Fruit fly (Drosophila melanogaster): ENCODE measurements around the gene Sirt1.
A peak's percentile ranks its signal among the peaks of the same experiment; 100 is the strongest.

Gene Sirt1

DNA sequence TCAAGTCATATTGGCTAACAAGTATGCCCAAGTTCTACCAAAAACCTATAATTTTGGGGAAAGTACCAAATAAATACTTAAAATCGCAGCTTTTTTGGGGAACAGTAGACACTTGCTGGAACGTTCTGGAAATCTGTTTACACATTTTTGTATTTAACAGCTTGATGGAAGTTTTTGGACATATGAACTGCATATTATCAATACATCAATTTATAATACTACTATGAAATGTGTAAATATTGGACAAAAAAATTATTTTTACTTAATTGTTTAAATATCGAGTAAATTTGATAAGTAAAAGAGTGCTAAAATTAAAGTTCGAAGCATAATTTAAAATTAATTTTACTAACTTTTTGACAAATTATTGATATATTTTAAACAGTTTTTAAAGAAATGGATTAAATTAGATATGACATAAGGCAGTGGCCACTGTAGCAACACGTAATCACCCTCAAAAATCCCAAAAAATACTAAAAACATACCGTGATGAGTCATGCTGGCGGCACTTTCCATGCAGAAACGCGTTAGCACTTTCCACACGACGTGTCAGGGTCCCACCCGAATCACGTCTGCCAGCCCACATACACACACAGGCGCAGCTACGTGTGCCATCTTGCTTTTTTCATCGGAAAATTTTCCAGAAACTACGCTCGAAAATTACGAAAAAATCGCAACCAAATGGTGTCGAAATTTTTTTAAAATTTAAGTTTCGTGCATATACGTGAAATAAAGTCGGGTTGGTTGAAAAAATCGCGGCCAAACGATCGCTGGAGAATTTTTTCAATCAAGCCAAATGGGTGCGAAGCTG, at the start of gene Sirt1:
TSS of gene Sirt1 (plus strand) at position 571 of the 808 bp plus-strand sequence.
- peak; percentile 89 for TF ChIP-seq noc (tag; optimal IDR thresholded peaks at IDR 0.05)

DNA sequence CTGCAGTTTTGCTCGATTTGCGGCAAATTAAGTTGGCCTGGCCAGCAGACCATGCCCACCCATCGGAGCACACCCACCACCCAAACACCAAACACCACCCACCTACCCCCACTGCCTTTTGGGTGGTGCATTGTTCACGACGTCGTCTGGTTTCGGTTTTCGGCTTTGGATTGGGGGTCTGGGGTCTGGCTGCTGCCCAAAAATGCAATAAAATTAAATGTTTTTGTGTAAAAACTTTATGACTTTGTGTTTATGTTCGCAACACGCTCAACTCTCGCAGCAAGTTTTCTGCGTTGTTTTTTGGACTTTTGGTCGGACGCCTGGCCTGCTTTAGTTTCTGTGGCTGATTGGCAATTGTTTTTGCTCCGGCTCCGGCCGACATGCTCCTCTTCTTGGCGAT, 48.6 kb upstream of the Sirt1 start:
- TF ChIP-seq noc (tag; optimal IDR thresholded peaks at IDR 0.05): no peak

DNA sequence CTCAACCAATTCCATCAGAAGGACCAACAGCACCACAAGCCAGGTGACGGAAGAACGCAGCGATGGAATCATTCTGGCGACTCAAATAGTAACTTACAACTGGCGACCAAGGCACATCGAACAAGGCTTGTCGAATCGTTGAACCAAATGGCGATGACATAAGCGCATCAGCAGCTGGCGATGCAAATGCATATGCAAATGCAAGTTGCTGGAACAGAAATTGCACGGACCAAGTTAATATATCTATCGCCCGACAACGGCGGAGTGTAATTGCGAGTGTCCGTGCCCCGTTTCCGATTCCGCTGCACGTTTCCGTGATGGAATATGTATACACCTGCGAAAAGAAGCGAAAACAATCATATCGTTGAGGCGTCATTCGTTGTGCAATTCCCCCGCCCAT, 46.3 kb upstream of the Sirt1 start, which contains the start of the genes CG44198 and CG43050:
TSS of gene CG44198 (minus strand) at position 101 of the 400 bp plus-strand sequence.
TSS of gene CG43050 (plus strand) at position 261 of the 400 bp plus-strand sequence.
- TF ChIP-seq noc (tag; optimal IDR thresholded peaks at IDR 0.05): no peak

DNA sequence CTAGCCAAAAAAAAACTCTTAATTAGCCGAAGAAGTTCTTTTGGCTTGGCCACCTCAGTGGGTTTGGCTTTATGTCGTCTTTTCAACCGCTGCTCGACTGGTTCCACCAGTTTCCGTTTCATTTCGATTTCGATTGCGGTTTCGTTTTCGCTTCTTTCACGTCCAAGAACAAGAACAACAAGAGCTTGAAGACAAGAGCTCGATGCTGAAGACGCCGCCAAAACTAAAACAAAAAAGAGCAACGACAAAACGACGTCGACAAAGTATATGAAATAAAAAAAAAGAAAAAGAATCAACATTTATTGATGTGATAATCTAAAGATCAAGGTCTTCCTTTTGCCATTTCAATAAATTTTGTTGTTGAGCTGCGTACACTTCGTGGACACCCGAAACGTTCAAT, 42.8 kb upstream of the Sirt1 start:
- no peak for TF ChIP-seq noc (tag; optimal IDR thresholded peaks at IDR 0.05)

DNA sequence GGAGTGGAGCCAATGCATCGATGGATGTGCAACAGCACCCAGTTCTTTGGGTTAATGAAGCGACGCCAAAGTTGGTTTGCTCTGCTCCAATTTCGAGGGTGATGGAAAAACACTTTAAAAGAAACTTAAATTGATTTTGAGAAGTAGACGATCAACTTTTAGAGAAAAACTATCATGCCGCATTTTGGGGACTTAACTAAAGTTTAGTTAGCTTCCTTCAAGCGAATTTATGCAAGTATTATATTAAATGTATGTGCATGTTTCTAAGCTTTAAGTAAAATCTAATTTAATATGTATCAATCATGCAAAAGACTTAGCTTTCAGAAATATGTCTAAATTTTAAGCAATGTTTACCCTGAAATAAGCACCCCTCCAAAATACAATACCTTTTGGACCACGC, 35.1 kb upstream of the Sirt1 start, which contains the start of gene CG5122:
TSS of gene CG5122 (plus strand) at position 301 of the 400 bp plus-strand sequence.
- TF ChIP-seq noc (tag; optimal IDR thresholded peaks at IDR 0.05): no peak

DNA sequence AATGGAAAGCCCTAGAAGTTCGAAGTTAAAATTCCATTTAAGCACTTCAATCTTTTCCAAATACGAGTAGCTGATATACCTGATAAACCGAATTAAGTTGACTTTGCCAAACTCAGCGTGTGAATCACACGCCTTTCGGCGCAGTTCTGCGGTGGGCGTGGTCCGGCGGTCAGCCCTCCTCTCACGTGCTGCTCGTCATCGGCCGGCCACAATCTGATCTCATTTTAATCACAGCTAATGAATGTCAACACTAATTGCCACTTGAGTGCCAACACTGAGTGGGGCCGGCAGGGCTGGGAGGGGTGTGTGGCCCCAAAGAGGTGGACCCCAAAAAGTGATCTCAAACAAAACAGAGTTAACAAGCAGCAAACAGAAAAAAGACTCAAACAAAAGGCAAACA, 29.4 kb upstream of the Sirt1 start:
- TF ChIP-seq noc (tag; optimal IDR thresholded peaks at IDR 0.05): no peak

DNA sequence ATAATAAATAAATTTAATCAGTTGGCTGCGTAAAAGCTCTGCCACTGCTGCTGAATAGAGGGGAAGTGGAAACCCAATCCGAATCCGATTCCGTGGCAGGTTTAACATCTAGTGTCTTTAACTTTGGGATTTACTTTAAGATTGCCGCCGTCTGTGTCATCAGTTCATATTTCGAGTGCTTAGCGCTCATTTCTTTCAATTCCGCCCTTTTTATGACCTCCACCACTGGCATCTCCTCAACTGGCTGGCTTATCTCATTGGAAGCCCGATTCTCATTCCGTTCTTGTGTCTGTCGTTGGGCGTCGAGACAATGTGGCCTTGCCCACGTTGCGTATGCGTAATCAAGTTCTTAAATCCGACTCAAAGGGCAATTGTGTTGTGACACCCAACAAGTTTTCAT, 24.5 kb upstream of the Sirt1 start:
- TF ChIP-seq noc (tag; optimal IDR thresholded peaks at IDR 0.05): no peak

DNA sequence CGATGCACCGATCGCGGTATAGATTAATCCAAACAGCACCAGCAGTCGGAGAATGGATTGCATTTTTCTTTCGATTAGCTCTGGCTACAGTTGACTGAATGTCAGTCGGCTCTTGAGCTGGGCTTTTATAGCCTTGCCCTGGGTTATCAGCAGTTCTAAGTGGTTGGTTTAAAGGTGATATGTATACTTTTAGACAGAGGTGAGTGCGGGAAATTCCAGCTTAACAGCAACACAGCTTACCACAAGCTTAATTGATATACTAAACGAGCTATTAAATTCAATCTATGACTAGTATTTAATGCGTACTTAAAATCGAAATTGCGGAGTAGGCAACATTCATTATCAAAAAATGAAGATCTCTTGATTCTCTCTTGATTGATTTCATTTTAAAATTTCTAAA, 22.6 kb upstream of the Sirt1 start, which contains the start of gene CG9928:
TSS of gene CG9928 (minus strand) at position 101 of the 400 bp plus-strand sequence.
- TF ChIP-seq noc (tag; optimal IDR thresholded peaks at IDR 0.05): no peak

DNA sequence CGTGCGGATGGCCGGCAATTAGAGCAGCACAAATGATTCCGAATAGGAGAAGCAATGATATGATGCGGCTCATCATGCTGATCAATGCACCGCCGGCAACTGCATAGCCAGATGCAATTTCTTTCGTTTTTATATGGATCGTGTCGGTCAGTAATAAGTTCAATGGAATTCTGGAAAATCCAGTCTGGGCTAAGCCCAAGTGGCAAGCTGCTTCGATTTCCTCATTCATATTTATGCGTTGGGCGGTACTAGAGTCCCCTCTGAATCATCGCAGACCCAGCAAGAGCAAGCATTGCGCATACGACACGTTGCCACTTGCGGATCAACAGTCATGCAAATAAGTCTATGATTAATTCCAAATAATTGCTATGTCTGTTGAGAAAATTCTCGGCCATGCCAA, 21.8 kb upstream of the Sirt1 start, which contains the start of gene CG16978:
TSS of gene CG16978 (minus strand) at position 101 of the 400 bp plus-strand sequence.
- no peak for TF ChIP-seq noc (tag; optimal IDR thresholded peaks at IDR 0.05)

DNA sequence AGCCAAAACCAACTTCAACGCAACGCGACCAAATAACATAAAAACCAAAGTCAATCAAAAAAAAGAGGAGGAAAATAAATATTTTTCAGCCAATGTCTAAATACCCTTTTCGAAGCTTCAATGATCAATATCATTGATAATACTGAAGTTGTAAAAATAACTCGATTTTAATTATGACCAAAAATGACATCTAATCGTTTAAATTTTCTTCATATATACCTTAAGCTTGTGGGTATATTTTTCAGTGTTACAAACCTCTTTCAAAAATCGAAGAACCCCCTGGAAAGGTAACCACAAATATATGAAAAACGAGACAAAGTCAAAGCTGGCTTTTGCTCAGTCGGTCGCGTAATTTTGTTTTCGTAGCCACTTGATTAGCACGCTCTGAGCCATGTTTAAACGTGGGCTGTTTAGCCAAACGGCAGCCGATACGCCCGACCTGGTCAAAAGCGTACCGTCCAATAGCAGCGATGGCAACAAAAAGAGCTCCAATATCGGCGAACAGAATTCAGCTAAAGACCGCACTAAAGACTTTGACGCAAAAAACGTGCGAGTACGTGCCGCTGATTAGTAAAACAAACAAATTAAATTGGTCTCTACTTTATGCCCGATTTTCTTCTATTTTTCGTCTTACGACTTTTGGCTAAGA, 20.2 kb upstream of the Sirt1 start:
- peak; percentile 84 for TF ChIP-seq noc (tag; optimal IDR thresholded peaks at IDR 0.05)

DNA sequence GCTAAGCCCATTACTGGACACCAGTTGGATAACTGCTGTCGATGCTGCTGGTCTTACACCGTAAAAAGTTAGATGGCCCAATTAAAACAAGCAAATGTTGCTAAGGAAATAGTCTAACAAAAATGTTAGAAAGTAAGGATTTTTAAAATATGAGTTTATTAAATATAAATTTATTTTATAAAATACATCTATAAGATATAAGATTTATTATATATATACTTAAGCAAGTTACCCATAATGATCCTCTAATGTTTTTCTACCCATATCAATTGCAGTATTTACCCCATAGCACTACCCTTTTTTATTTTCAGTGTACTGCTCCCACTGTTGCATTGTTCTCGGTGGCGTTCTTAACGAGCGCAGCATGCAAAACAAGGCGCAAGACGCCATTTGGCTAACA, 19.1 kb upstream of the Sirt1 start:
- no peak for TF ChIP-seq noc (tag; optimal IDR thresholded peaks at IDR 0.05)

DNA sequence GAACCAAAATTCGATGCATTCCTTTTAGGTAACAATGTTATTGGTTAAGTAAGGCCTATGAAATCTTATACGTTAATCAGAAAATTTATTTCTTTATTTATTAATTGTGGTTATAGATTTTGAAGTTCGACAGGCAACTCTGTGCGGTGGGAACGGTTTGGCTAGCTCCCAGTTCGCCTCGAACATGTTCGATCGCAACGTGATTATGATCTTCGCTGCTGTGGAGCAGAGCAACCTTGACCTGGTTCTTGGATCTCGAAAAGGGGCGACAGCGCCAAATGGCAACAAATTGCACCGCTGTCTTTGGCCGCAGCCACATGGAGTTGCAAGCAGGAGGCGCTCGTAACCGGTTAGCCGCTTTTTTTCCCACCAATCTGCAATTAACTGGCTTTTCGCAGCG, 11.1 kb upstream of the Sirt1 start:
- no peak for TF ChIP-seq noc (tag; optimal IDR thresholded peaks at IDR 0.05)

DNA sequence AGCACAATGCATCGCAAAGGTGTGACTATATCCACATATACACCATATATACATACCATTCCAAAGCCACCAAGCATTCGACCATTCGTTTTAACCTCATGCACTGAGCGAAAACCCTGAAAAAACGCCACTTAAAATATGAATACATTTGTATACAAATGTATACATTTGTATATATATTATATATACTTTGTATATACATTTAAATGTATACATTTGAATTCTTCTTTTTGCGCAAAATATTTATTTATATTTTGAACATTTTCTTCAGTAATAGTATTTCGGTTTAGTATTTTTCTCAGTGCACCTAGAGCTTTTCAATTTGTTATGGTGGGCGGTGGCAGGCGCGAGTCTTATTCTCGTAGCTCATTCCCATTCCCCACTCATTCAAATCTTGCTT, 9.0 kb upstream of the Sirt1 start:
- no peak for TF ChIP-seq noc (tag; optimal IDR thresholded peaks at IDR 0.05)

DNA sequence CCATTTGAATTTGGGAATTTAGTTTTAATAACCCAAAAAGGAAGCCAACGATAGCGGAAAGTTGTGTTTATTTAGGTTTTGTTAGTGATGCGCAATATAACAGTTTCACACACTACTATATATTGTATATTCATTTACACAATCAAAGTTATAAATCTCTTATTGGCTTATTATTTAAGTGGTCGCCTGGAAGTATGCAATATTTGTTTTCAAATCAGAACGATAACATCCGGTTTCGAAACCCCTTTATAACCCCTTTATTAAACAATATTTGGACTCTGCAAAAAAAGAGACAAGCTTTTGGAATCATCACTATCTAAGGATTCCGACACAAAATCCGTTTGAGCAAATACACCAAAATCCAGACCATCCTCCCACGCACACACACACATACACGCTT, 7.5 kb upstream of the Sirt1 start:
- no peak for TF ChIP-seq noc (tag; optimal IDR thresholded peaks at IDR 0.05)

DNA sequence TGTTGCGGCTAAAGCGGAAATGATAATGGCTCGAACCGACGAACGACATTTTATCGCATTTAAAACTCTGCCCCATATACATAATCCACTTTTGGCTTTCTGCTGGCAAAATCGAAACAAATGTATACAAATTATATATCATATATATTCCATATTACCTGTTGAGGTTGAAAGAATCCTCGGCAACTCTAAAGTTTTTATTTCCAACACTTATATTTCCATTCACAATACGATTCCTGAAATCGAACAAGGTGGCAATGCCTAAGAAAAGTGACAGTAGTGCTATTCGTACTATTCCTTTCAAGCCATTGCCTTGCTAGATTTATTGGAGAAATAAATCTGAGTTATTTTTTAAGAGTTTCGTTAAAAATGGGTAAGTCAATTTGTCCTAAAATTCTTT, 6.9 kb upstream of the Sirt1 start, which contains the start of gene Pk34A:
TSS of gene Pk34A (plus strand) at position 301 of the 400 bp plus-strand sequence.
- no peak for TF ChIP-seq noc (tag; optimal IDR thresholded peaks at IDR 0.05)

DNA sequence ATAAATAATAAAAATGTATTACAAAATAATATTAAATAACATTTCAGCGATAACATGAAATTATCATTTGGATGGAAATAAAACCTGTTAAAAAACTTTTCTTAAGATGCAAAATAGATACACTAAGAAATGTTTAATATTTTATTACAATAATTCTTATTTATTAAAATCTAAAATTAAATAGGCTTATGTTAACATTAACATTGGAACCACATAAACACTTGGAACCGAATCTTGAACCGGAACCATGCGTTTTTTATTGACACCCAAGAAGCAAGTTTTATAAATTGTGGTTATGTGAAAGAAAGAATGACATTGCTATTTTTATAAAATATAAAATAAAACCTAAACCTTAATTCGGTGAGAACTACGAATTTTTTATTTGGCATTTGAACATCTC, 5.1 kb upstream of the Sirt1 start, which contains the start of gene kmg:
TSS of gene kmg (plus strand) at position 301 of the 400 bp plus-strand sequence.
- no peak for TF ChIP-seq noc (tag; optimal IDR thresholded peaks at IDR 0.05)
